Worm (Caenorhabditis elegans) whole organism, L4 larva: ENCODE measurements around the gene F52C12.6.

ENCODE experiments used
- aha-1 ChIP-seq: fragments of 150-350 bp; peaks from one replicate; lab custom pipeline; 2014; ENCODE audit warnings: missing biosample characterization, missing genetic modification characterization
- ceh-62 ChIP-seq: sonication (generic microtip); optimal IDR thresholded peaks from 2 replicates; lab custom pipeline; 2017; ENCODE audit warnings: missing biosample characterization, missing genetic modification characterization
- ctbp-1 ChIP-seq: fragments of 200-800 bp; sonication (Bioruptor generic); IDR thresholded peaks from 2 replicates; pipeline ENCODE4 v1.3.6; 2022; ENCODE audit warnings: missing genetic modification reagents, missing genetic modification characterization, missing compliant biosample characterization
- gei-8 ChIP-seq: fragments of 200-800 bp; sonication (Bioruptor generic); optimal IDR thresholded peaks from 2 replicates; lab custom pipeline; 2018; ENCODE audit warnings: mild to moderate bottlenecking, missing genetic modification characterization, missing compliant biosample characterization
- hif-1 ChIP-seq, 2 experiments: sonication (generic microtip); optimal IDR thresholded peaks; 2 replicates each; lab custom pipeline; 2016 to 2017; ENCODE audit warnings: missing compliant biosample characterization in 2 of 2, missing genetic modification characterization in 2 of 2, missing genetic modification reagents in 2 of 2, missing genotype in 2 of 2, mild to moderate bottlenecking in 1 of 2
- lin-38 ChIP-seq: fragments of 200-800 bp; sonication (Bioruptor generic); IDR thresholded peaks from 2 replicates; pipeline ENCODE4 v1.3.6; 2022; ENCODE audit warnings: missing genetic modification reagents, missing genetic modification characterization, missing compliant biosample characterization
- mdl-1 ChIP-seq, 2 experiments: fragments of 150-350 bp in 1 of 2; sonication (generic microtip) in 1 of 2; optimal IDR thresholded peaks; 2 replicates each; lab custom pipeline; 2014 to 2017; ENCODE audit warnings: missing biosample characterization in 2 of 2, missing genetic modification characterization in 2 of 2
- nhr-25 ChIP-seq: sonication (generic microtip); optimal IDR thresholded peaks from 2 replicates; lab custom pipeline; 2017; ENCODE audit warnings: missing genetic modification characterization, mild to moderate bottlenecking, missing compliant biosample characterization, antibody characterized with exemption, moderate library complexity, borderline replicate concordance; ENCODE audit not compliant: insufficient read depth
- unc-130 ChIP-seq: sonication (generic microtip); optimal IDR thresholded peaks from 2 replicates; lab custom pipeline; 2016; ENCODE audit warnings: missing genetic modification reagents, missing genetic modification characterization, missing compliant biosample characterization

Gene F52C12.6

DNA sequence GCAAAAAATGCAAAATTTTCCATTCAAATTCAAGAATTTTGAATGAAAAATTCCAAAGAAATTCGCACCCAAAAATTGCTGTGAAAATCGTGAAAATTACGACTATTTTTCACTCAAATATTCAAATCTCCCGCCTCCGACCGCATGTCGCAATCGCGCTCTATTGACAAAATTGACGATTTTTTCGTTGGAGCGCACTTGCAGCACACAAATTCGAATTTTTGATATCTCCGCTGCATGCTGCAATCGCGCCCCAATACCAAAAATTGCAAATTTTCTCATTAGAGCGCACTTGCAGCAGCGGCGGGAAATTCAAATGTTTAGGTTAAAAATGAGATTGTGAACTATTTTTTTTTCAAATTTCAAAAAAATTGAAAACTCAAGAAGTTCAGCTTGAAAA, 41.3 kb downstream of the F52C12.6 start:
- peak; percentile 83 for TF ChIP-seq lin-38 (GFP tag; lab: Robert Waterston, UW)
- TF ChIP-seq gei-8 (GFP tag; lab: Kevin White, UChicago): no peak

DNA sequence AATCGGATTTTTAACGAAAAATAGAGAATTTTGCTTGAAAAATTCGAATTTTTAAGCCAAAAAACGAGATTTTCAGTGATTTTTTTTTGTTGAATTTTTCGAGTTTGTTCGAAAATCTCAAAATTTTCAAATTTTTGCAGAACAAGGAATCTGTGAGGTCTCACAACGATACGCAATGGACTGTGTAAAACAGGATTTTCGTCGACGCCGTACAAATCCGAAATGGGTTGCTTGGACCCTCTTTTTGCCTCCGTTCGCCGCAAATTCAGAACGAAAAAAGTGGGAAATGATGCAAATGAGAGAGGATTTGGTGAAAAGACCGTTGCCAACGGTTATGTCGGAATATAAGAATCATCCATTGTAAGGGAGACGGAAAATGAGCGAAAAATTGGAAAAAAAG, 45.8 kb downstream of the F52C12.6 start:
- TF ChIP-seq nhr-25 (tag; lab: Kevin White, UChicago) (no peak), ctbp-1 (GFP tag; lab: Robert Waterston, UW) (no peak), mdl-1 (tag; optimal IDR thresholded peaks at IDR 0.05; lab: Kevin White, UChicago) (no peak), aha-1 (peak; percentile 41), ceh-62 (no peak)
- TF ChIP-seq, all 104 proteins: peak for 1

DNA sequence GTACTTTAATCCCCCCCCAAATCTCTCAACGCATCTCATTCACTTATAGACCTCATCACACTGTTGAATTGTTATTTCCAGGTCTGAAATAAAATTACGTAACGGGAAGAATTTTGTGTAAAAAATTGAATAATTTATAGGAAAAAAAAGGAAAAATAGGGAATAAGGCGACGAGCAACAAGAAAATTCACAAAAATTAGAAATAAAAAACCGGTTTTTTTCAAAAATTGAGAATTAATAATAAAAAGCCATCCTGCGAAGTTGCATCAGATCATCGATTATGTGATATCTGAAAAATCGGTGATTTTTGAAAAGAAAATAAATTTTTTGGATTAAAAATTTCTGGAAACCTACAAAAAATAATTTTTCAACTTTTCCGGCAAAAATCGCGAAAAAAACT, 52.4 kb downstream of the F52C12.6 start:
- TF ChIP-seq unc-130 (peak; percentile 2), hif-1 (tag; optimal IDR thresholded peaks at IDR 0.05; lab: Kevin White, UChicago) (no peak)
